Worm (Caenorhabditis elegans) whole organism, young adult: Measurements from ENCODE around the gene swp-1.

Experiments used
- F22D6.2 ChIP-seq: sonication (generic microtip); optimal IDR thresholded peaks from 2 replicates; lab custom pipeline; 2016; ENCODE audit warnings: mild to moderate bottlenecking, missing genetic modification characterization, missing compliant biosample characterization
- F23B12.7 ChIP-seq: sonication (generic microtip); optimal IDR thresholded peaks from 2 replicates; lab custom pipeline; 2017; ENCODE audit warnings: missing genetic modification characterization, mild to moderate bottlenecking, missing compliant biosample characterization, antibody characterized with exemption, moderate library complexity; ENCODE audit not compliant: insufficient read depth
- F49E8.2 ChIP-seq: sonication (generic microtip); optimal IDR thresholded peaks from 3 replicates; lab custom pipeline; 2017; ENCODE audit warnings: missing genetic modification characterization, mild to moderate bottlenecking, missing compliant biosample characterization, antibody characterized with exemption, moderate library complexity; ENCODE audit not compliant: insufficient read depth
- F57A8.1 ChIP-seq: fragments of 200-800 bp; sonication (Bioruptor generic); optimal IDR thresholded peaks from 2 replicates; lab custom pipeline; 2018; ENCODE audit warnings: mild to moderate bottlenecking, missing genetic modification characterization, moderate library complexity, missing compliant biosample characterization
- Y53G8AR.9 ChIP-seq: fragments of 200-800 bp; sonication (Bioruptor generic); conservative IDR thresholded peaks from 2 replicates; pipeline ENCODE4 v1.3.6; 2022; ENCODE audit warnings: missing genetic modification reagents, missing genetic modification characterization, missing compliant biosample characterization
- Y67H2A.10 ChIP-seq: fragments of 200-800 bp; sonication (Bioruptor generic); conservative IDR thresholded peaks from 2 replicates; pipeline ENCODE4 v1.3.6; 2022; ENCODE audit warnings: missing genetic modification reagents, missing genetic modification characterization, missing compliant biosample characterization
- Y79H2A.3 ChIP-seq: fragments of 200-800 bp; sonication (Bioruptor generic); conservative IDR thresholded peaks from 2 replicates; pipeline ENCODE4 v1.3.6; 2022; ENCODE audit warnings: missing genetic modification reagents, missing genetic modification characterization, missing compliant biosample characterization
- ZK185.1 ChIP-seq: sonication (generic microtip); optimal IDR thresholded peaks from 2 replicates; lab custom pipeline; 2016; ENCODE audit warnings: mild to moderate bottlenecking, missing genetic modification characterization, missing compliant biosample characterization; ENCODE audit not compliant: poor library complexity, severe bottlenecking
- akir-1 ChIP-seq: fragments of 200-800 bp; sonication (Bioruptor generic); optimal IDR thresholded peaks from 2 replicates; lab custom pipeline; 2018; ENCODE audit warnings: mild to moderate bottlenecking, missing genetic modification characterization, moderate library complexity, missing compliant biosample characterization
- athp-1 ChIP-seq: sonication (generic microtip); optimal IDR thresholded peaks from 2 replicates; lab custom pipeline; 2017; ENCODE audit warnings: mild to moderate bottlenecking, missing genetic modification characterization, missing compliant biosample characterization
- attf-5 ChIP-seq: fragments of 200-800 bp; sonication (Bioruptor generic); optimal IDR thresholded peaks from 2 replicates; lab custom pipeline; 2018; ENCODE audit warnings: mild to moderate bottlenecking, missing genetic modification characterization, missing compliant biosample characterization
- bed-2 ChIP-seq: fragments of 200-800 bp; sonication (Bioruptor generic); IDR thresholded peaks from 2 replicates; pipeline ENCODE4 v1.3.6; 2022; ENCODE audit warnings: missing genetic modification reagents, missing genetic modification characterization, missing compliant biosample characterization
- ccch-3 ChIP-seq: fragments of 200-800 bp; sonication (Bioruptor generic); optimal IDR thresholded peaks from 2 replicates; lab custom pipeline; 2018; ENCODE audit warnings: mild to moderate bottlenecking, missing genetic modification characterization, missing compliant biosample characterization
- ceh-27 ChIP-seq: fragments of 200-800 bp; sonication (Bioruptor generic); optimal IDR thresholded peaks from 2 replicates; lab custom pipeline; 2018; ENCODE audit warnings: mild to moderate bottlenecking, missing genetic modification characterization, moderate library complexity, missing compliant biosample characterization
- ceh-91 ChIP-seq: fragments of 200-800 bp; sonication (Bioruptor generic); IDR thresholded peaks from 2 replicates; pipeline ENCODE4 v1.3.6; 2022; ENCODE audit warnings: missing genetic modification reagents, missing genetic modification characterization, missing compliant biosample characterization
- chd-7 ChIP-seq: sonication (generic microtip); optimal IDR thresholded peaks from 2 replicates; lab custom pipeline; 2016; ENCODE audit warnings: mild to moderate bottlenecking, missing genetic modification characterization, moderate library complexity, missing compliant biosample characterization
- dox-1 ChIP-seq: fragments of 200-800 bp; sonication (Bioruptor generic); IDR thresholded peaks from 2 replicates; pipeline ENCODE4 v1.3.6; 2022; ENCODE audit warnings: missing genetic modification reagents, missing genetic modification characterization, missing compliant biosample characterization
- efl-1 ChIP-seq: fragments of 150-350 bp; optimal IDR thresholded peaks from 2 replicates; lab custom pipeline; 2014; ENCODE audit warnings: missing biosample characterization, missing genetic modification reagents, missing genetic modification characterization
- ekl-4 ChIP-seq: fragments of 200-800 bp; sonication (Bioruptor generic); IDR thresholded peaks from 2 replicates; pipeline ENCODE4 v1.3.6; 2022; ENCODE audit warnings: missing genetic modification reagents, missing genetic modification characterization, missing compliant biosample characterization
- gei-17 ChIP-seq: fragments of 200-800 bp; sonication (Bioruptor generic); optimal IDR thresholded peaks from 2 replicates; lab custom pipeline; 2018; ENCODE audit warnings: mild to moderate bottlenecking, missing genetic modification characterization, missing compliant biosample characterization
- hmg-20 ChIP-seq: fragments of 200-800 bp; sonication (Bioruptor generic); IDR thresholded peaks from 2 replicates; pipeline ENCODE4 v1.3.6; 2022; ENCODE audit warnings: missing genetic modification reagents, missing genetic modification characterization, missing compliant biosample characterization
- hsf-1 ChIP-seq: fragments of 200-800 bp; sonication (Bioruptor generic); IDR thresholded peaks from 2 replicates; pipeline ENCODE4 v1.3.6; 2022; ENCODE audit warnings: missing genetic modification reagents, missing genetic modification characterization, missing compliant biosample characterization
- lag-1 ChIP-seq: fragments of 200-800 bp; sonication (Bioruptor generic); IDR thresholded peaks from 2 replicates; pipeline ENCODE4 v1.3.6; 2022; ENCODE audit warnings: missing genetic modification reagents, missing genetic modification characterization, missing compliant biosample characterization
- let-607 ChIP-seq, 2 experiments: fragments of 200-800 bp in 1 of 2; sonication (Bioruptor generic) in 1 of 2; sonication (generic microtip) in 1 of 2; optimal IDR thresholded peaks; 2 replicates each; lab custom pipeline; 2016 to 2018; ENCODE audit warnings: mild to moderate bottlenecking in 2 of 2, missing compliant biosample characterization in 2 of 2, missing genetic modification characterization in 2 of 2, moderate library complexity in 2 of 2, missing genotype in 1 of 2
- lin-26 ChIP-seq: fragments of 200-800 bp; sonication (Bioruptor generic); IDR thresholded peaks from 2 replicates; pipeline ENCODE4 v1.3.6; 2022; ENCODE audit warnings: missing genetic modification reagents, missing genetic modification characterization, missing compliant biosample characterization
- lin-35 ChIP-seq, 3 experiments: fragments of 150-350 bp in 2 of 3; sonication (generic microtip) in 1 of 3; optimal IDR thresholded peaks; 2 replicates each; lab custom pipeline; 2014 to 2018; ENCODE audit warnings: missing biosample characterization in 3 of 3, missing genetic modification characterization in 3 of 3, missing genetic modification reagents in 3 of 3
- lin-40 ChIP-seq: sonication (generic microtip); optimal IDR thresholded peaks from 2 replicates; lab custom pipeline; 2016; ENCODE audit warnings: missing genetic modification characterization, mild to moderate bottlenecking, missing compliant biosample characterization, missing genotype, missing genetic modification reagents
- lir-1 ChIP-seq: fragments of 200-800 bp; sonication (Bioruptor generic); conservative IDR thresholded peaks from 2 replicates; pipeline ENCODE4 v1.3.6; 2022; ENCODE audit warnings: missing genetic modification reagents, missing genetic modification characterization, missing compliant biosample characterization
- madf-3 ChIP-seq: fragments of 200-800 bp; sonication (Bioruptor generic); IDR thresholded peaks from 2 replicates; pipeline ENCODE4 v1.3.6; 2022; ENCODE audit warnings: missing genetic modification reagents, missing genetic modification characterization, missing compliant biosample characterization
- madf-8 ChIP-seq: fragments of 200-800 bp; sonication (Bioruptor generic); conservative IDR thresholded peaks from 2 replicates; pipeline ENCODE4 v1.3.6; 2022; ENCODE audit warnings: missing genetic modification reagents, missing genetic modification characterization, missing compliant biosample characterization
- mcd-1 ChIP-seq: fragments of 200-800 bp; sonication (Bioruptor generic); IDR thresholded peaks from 2 replicates; pipeline ENCODE4 v1.3.6; 2022; ENCODE audit warnings: missing genetic modification reagents, missing genetic modification characterization, missing compliant biosample characterization
- mes-4 ChIP-seq: sonication (generic microtip); optimal IDR thresholded peaks from 2 replicates; lab custom pipeline; 2016; ENCODE audit warnings: missing genotype, missing genetic modification characterization, missing compliant biosample characterization
- nfya-1 ChIP-seq: sonication (generic microtip); optimal IDR thresholded peaks from 2 replicates; lab custom pipeline; 2017; ENCODE audit warnings: antibody characterized with exemption, missing compliant biosample characterization, missing genetic modification characterization, borderline replicate concordance; ENCODE audit not compliant: insufficient read depth
- nfyb-1 ChIP-seq: fragments of 200-800 bp; sonication (Bioruptor generic); IDR thresholded peaks from 2 replicates; pipeline ENCODE4 v1.3.6; 2022; ENCODE audit warnings: missing genetic modification reagents, missing genetic modification characterization, missing compliant biosample characterization
- nhr-179 ChIP-seq: sonication (generic microtip); optimal IDR thresholded peaks from 2 replicates; lab custom pipeline; 2016; ENCODE audit warnings: mild to moderate bottlenecking, missing genetic modification characterization, missing compliant biosample characterization
- nhr-27 ChIP-seq: fragments of 200-800 bp; sonication (Bioruptor generic); optimal IDR thresholded peaks from 2 replicates; lab custom pipeline; 2018; ENCODE audit warnings: mild to moderate bottlenecking, missing genetic modification characterization, moderate library complexity, missing compliant biosample characterization
- nhr-80 ChIP-seq: sonication (generic microtip); optimal IDR thresholded peaks from 2 replicates; lab custom pipeline; 2016; ENCODE audit warnings: missing genetic modification characterization, missing compliant biosample characterization
- pha-4 ChIP-seq: fragments of 150-350 bp; sonication (generic microtip); optimal IDR thresholded peaks from 2 replicates; lab custom pipeline; 2014; ENCODE audit warnings: missing biosample characterization, missing genetic modification reagents, missing genetic modification characterization
- repo-1 ChIP-seq: sonication (generic microtip); optimal IDR thresholded peaks from 2 replicates; lab custom pipeline; 2017; ENCODE audit warnings: mild to moderate bottlenecking, missing genetic modification characterization, missing compliant biosample characterization
- snpc-1.1 ChIP-seq: sonication (generic microtip); optimal IDR thresholded peaks from 2 replicates; lab custom pipeline; 2017; ENCODE audit warnings: missing genetic modification characterization, mild to moderate bottlenecking, missing compliant biosample characterization, antibody characterized with exemption, moderate library complexity, missing genotype, missing genetic modification reagents; ENCODE audit not compliant: insufficient read depth
- snpc-4 ChIP-seq, 5 experiments: fragments of 150-350 bp in 1 of 5; sonication (generic microtip) in 4 of 5; optimal IDR thresholded peaks; 2 replicates each; lab custom pipeline; 2014 to 2018; ENCODE audit warnings: missing genetic modification characterization in 5 of 5, missing biosample characterization in 3 of 5, antibody characterized with exemption in 2 of 5, mild to moderate bottlenecking in 2 of 5, missing compliant biosample characterization in 2 of 5, missing genotype in 2 of 5, moderate library complexity in 2 of 5, missing genetic modification reagents in 1 of 5
- somi-1 ChIP-seq: fragments of 200-800 bp; sonication (Bioruptor generic); optimal IDR thresholded peaks from 2 replicates; lab custom pipeline; 2018; ENCODE audit warnings: mild to moderate bottlenecking, missing genetic modification characterization, missing compliant biosample characterization
- unc-130 ChIP-seq: sonication (generic microtip); optimal IDR thresholded peaks from 2 replicates; lab custom pipeline; 2016; ENCODE audit warnings: missing genetic modification reagents, missing genetic modification characterization, missing compliant biosample characterization
- xnd-1 ChIP-seq: sonication (generic microtip); optimal IDR thresholded peaks from 2 replicates; lab custom pipeline; 2016; ENCODE audit warnings: missing genotype, missing genetic modification reagents, missing genetic modification characterization, missing compliant biosample characterization
- zim-3 ChIP-seq: sonication (generic microtip); optimal IDR thresholded peaks from 2 replicates; lab custom pipeline; 2017; ENCODE audit warnings: mild to moderate bottlenecking, missing genetic modification characterization, moderate library complexity, missing compliant biosample characterization
- ztf-6 ChIP-seq: fragments of 200-800 bp; sonication (Bioruptor generic); IDR thresholded peaks from 2 replicates; pipeline ENCODE4 v1.3.6; 2022; ENCODE audit warnings: missing genetic modification reagents, missing genetic modification characterization, missing compliant biosample characterization

The swp-1 gene

DNA sequence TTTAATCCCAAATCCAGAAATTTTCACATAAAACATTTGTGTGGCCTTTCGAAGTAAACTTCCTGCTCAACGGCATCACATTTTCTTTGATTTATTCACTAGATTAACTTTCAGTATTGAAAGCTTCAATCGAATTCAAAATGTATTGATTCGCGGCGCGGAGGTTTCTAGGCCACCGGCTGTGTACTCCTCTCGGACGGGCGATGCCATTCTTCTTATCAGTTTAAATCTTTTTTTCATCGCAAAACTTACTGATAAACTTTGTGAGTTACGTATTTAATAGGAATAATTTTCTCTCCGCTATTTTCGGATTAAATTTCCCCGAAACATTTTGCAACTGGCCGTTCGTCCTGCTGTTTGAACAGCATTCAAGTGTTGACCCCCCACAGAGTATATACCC, 16.6 kb upstream of the swp-1 start:
- 0 out of 2 replicates have a peak, but pooled peaks have one; percentile 53 for TF ChIP-seq Y53G8AR.9 (GFP tag; lab: Robert Waterston, UW)
- TF ChIP-seq lag-1 = no peak
- no peak for TF ChIP-seq hsf-1 (GFP tag; lab: Robert Waterston, UW)
- TF ChIP-seq pha-4 = no peak
- TF ChIP-seq efl-1 (GFP tag; lab: Kevin White, UChicago) = peak; percentile 7
- peak; percentile 20 for TF ChIP-seq chd-7
- 0 out of 2 replicates have a peak, but pooled peaks have one; percentile 43 for TF ChIP-seq madf-3
- TF ChIP-seq ZK185.1 (tag; lab: Kevin White, UChicago) = peak; percentile 96
- TF ChIP-seq dox-1 = peak; percentile 68
- TF ChIP-seq Y67H2A.10 (GFP tag; lab: Robert Waterston, UW) = peak; percentile 62; the same call in 1 of the 2 replicates
- peak; percentile 69 for TF ChIP-seq akir-1
- no peak for TF ChIP-seq nhr-179 (tag; lab: Kevin White, UChicago)
- no peak for TF ChIP-seq xnd-1 (tag; lab: Kevin White, UChicago)
- peak; percentile 73 for TF ChIP-seq ceh-27 (GFP tag; lab: Kevin White, UChicago)
- no peak for TF ChIP-seq ztf-6 (GFP tag; lab: Robert Waterston, UW)
- TF ChIP-seq gei-17 = peak; percentile 4
- peak; percentile 62; the same call in 1 of the 2 replicates for TF ChIP-seq nfyb-1 (GFP tag; lab: Robert Waterston, UW)
- no peak for TF ChIP-seq mes-4 (tag; lab: Kevin White, UChicago)
- TF ChIP-seq somi-1 (GFP tag; lab: Kevin White, UChicago) = peak; percentile 4
- TF ChIP-seq attf-5 (GFP tag; lab: Kevin White, UChicago) = peak; percentile 34
- TF ChIP-seq hmg-20 (GFP tag; lab: Robert Waterston, UW) = no peak
- TF ChIP-seq snpc-4 (GFP tag; optimal IDR thresholded peaks at IDR 0.05; lab: Kevin White, UChicago) = no peak
- TF ChIP-seq snpc-4 (tag; optimal IDR thresholded peaks at IDR 0.05; lab: Kevin White, UChicago) = peak in 3 of 4 experiments; percentile 40 to 42 (median 42)
- no peak for TF ChIP-seq nhr-27 (tag; lab: Kevin White, UChicago)
- no peak for TF ChIP-seq Y79H2A.3 (GFP tag; lab: Robert Waterston, UW)
- TF ChIP-seq lin-40 (tag; lab: Kevin White, UChicago) = peak; percentile 61
- TF ChIP-seq let-607 (tag; optimal IDR thresholded peaks at IDR 0.05; lab: Kevin White, UChicago) = peak in 1 of 2 experiments; percentile 47
- TF ChIP-seq unc-130 (GFP tag; lab: Kevin White, UChicago) = peak; percentile 45
- TF ChIP-seq F23B12.7 (tag; lab: Kevin White, UChicago) = no peak
- TF ChIP-seq bed-2 (GFP tag; lab: Robert Waterston, UW) = 0 out of 2 replicates have a peak, but pooled peaks have one; percentile 50
- peak; percentile 68 for TF ChIP-seq mcd-1 (GFP tag; lab: Robert Waterston, UW)
- TF ChIP-seq madf-8 (GFP tag; lab: Robert Waterston, UW) = no peak
- TF ChIP-seq nhr-80 (tag; lab: Kevin White, UChicago) = peak; percentile 48
- TF ChIP-seq ceh-91 (GFP tag; lab: Robert Waterston, UW) = no peak
- TF ChIP-seq zim-3 (tag; lab: Kevin White, UChicago) = peak; percentile 5
- peak in 1 of 3 experiments; percentile 75 for TF ChIP-seq lin-35 (GFP tag; optimal IDR thresholded peaks at IDR 0.05; lab: Kevin White, UChicago)
- no peak for TF ChIP-seq snpc-1.1 (tag; lab: Kevin White, UChicago)
- no peak for TF ChIP-seq F57A8.1
- no peak for TF ChIP-seq repo-1 (tag; lab: Kevin White, UChicago)
- peak; percentile 12 for TF ChIP-seq athp-1
- TF ChIP-seq F22D6.2 (tag; lab: Kevin White, UChicago) = peak; percentile 25
- no peak for TF ChIP-seq nfya-1 (tag; lab: Kevin White, UChicago)
- no peak for TF ChIP-seq lin-26
- TF ChIP-seq F49E8.2 (tag; lab: Kevin White, UChicago) = no peak
- peak; percentile 36 for TF ChIP-seq ccch-3 (GFP tag; lab: Kevin White, UChicago)
- TF ChIP-seq lir-1 = 0 out of 2 replicates have a peak, but pooled peaks have one; percentile 29
- peak; percentile 37; the same call in 1 of the 2 replicates for TF ChIP-seq ekl-4 (GFP tag; lab: Robert Waterston, UW)
